Fruit fly (Drosophila melanogaster): ENCODE measurements around the gene ND-B14.5A.
A peak's percentile ranks its signal among the peaks of the same experiment; 100 is the strongest.

dm6 chrX:2134226-2134880 lies 38.0 kb upstream of the ND-B14.5A start:
- TF ChIP-seq CG4496 (GFP tag; IDR thresholded peaks at IDR 0.05): peak; percentile 85
- peak; percentile 3 for TF ChIP-seq CG13204 (GFP tag; optimal IDR thresholded peaks at IDR 0.05)
- peak; percentile 82 for TF ChIP-seq CG17806 (tag; optimal IDR thresholded peaks at IDR 0.05)
- peak; percentile 87 for TF ChIP-seq CG8159 (tag; optimal IDR thresholded peaks at IDR 0.05)
- TF ChIP-seq fd96Ca (GFP tag; IDR thresholded peaks at IDR 0.05): peak; percentile 79

Data from whole organism, pupa.